Worm (Caenorhabditis elegans): Measurements from ENCODE around the gene ZK185.5.

DNA sequence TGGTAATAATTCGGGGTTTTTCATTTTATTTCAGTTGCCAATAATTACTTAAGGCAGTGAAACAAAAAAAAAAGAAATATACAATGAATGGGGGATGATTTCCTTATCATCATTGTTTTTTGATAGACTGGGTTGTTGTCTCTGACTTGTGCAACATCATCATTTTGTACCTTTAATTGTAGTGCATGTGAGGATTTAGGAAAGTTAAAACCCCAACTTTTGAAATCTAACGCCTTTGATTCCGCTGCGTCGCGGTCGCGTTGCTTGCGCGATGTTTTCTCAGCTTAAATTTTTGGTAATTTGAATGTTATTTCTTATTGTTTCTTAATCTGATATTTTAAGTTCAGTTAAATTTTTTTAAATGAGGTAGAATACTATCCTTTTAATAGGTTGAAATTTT is at the start of gene ZK185.5:
- no peak for TF ChIP-seq unc-62 (GFP tag; optimal IDR thresholded peaks at IDR 0.05)
- no peak for TF ChIP-seq nhr-6 (tag; optimal IDR thresholded peaks at IDR 0.05)
